Fruit fly (Drosophila melanogaster) whole organism, embryonic: Measurements from ENCODE around the gene CG3862.

Source experiments
- Abd-B ChIP-seq: fragments of 200-800 bp; sonication (Bioruptor generic); optimal IDR thresholded peaks from 2 replicates; lab custom pipeline; 2018; ENCODE audit warnings: missing biosample characterization, mild to moderate bottlenecking, missing genetic modification characterization, moderate library complexity
- Antp ChIP-seq: fragments of 200-800 bp; sonication (Bioruptor generic); optimal IDR thresholded peaks from 3 replicates; lab custom pipeline; 2016; ENCODE audit warnings: missing biosample characterization, missing genetic modification characterization
- CG12104 ChIP-seq: fragments of 200-800 bp; sonication (Bioruptor generic); optimal IDR thresholded peaks from 3 replicates; lab custom pipeline; 2016; ENCODE audit warnings: missing biosample characterization, missing genetic modification characterization
- CG13894 ChIP-seq: fragments of 200-800 bp; sonication (Bioruptor generic); optimal IDR thresholded peaks from 3 replicates; lab custom pipeline; 2018; ENCODE audit warnings: missing biosample characterization, mild to moderate bottlenecking, missing genetic modification characterization, moderate library complexity
- CG14965 ChIP-seq: fragments of 200-800 bp; sonication (Bioruptor generic); optimal IDR thresholded peaks from 2 replicates; lab custom pipeline; 2016; ENCODE audit warnings: missing biosample characterization, missing genetic modification characterization, borderline replicate concordance
- CG2875 ChIP-seq: fragments of 200-800 bp; sonication (Bioruptor generic); optimal IDR thresholded peaks from 2 replicates; lab custom pipeline; 2017; ENCODE audit warnings: missing biosample characterization, mild to moderate bottlenecking, missing genetic modification characterization, missing genetic modification reagents
- CG33557 ChIP-seq: fragments of 200-800 bp; sonication (Bioruptor generic); optimal IDR thresholded peaks from 2 replicates; lab custom pipeline; 2019; ENCODE audit warnings: missing biosample characterization, mild to moderate bottlenecking, missing genetic modification characterization, moderate library complexity
- CG34224 ChIP-seq: fragments of 200-800 bp; sonication (Bioruptor generic); IDR thresholded peaks from 3 replicates; pipeline ENCODE4 v1.3.6; 2022; ENCODE audit warnings: missing biosample characterization, missing genetic modification characterization; ENCODE audit not compliant: partially characterized antibody
- CG3838 ChIP-seq: fragments of 200-800 bp; sonication (Bioruptor generic); optimal IDR thresholded peaks from 3 replicates; lab custom pipeline; 2016; ENCODE audit warnings: missing biosample characterization, missing genetic modification characterization
- CG4328 ChIP-seq: fragments of 200-800 bp; sonication (Bioruptor generic); optimal IDR thresholded peaks from 3 replicates; lab custom pipeline; 2017; ENCODE audit warnings: missing biosample characterization, missing genetic modification reagents, missing genetic modification characterization
- CG4730 ChIP-seq: fragments of 200-800 bp; sonication (Bioruptor generic); IDR thresholded peaks from 2 replicates; pipeline ENCODE4 v1.3.6; 2022; ENCODE audit warnings: missing biosample characterization, missing genetic modification characterization
- CG6791 ChIP-seq: fragments of 200-800 bp; sonication (Bioruptor generic); IDR thresholded peaks from 3 replicates; pipeline ENCODE4 v1.3.6; 2022; ENCODE audit warnings: missing biosample characterization, missing genetic modification characterization; ENCODE audit not compliant: partially characterized antibody
- CG7556 ChIP-seq: fragments of 200-800 bp; sonication (Bioruptor generic); optimal IDR thresholded peaks from 2 replicates; lab custom pipeline; 2017; ENCODE audit warnings: missing biosample characterization, mild to moderate bottlenecking, missing genetic modification characterization
- CG7745 ChIP-seq: fragments of 200-800 bp; sonication (Bioruptor generic); optimal IDR thresholded peaks from 2 replicates; lab custom pipeline; 2018; ENCODE audit warnings: missing biosample characterization, mild to moderate bottlenecking, missing genetic modification characterization, moderate library complexity
- CG7839 ChIP-seq: fragments of 200-800 bp; sonication (Bioruptor generic); optimal IDR thresholded peaks from 3 replicates; lab custom pipeline; 2018; ENCODE audit warnings: missing biosample characterization, mild to moderate bottlenecking, missing genetic modification characterization, moderate library complexity
- CG9817 ChIP-seq: fragments of 200-800 bp; sonication (Bioruptor generic); optimal IDR thresholded peaks from 2 replicates; lab custom pipeline; 2018; ENCODE audit warnings: missing biosample characterization, mild to moderate bottlenecking, missing genetic modification characterization, moderate library complexity
- CoRest ChIP-seq: fragments of 200-800 bp; sonication (Bioruptor generic); optimal IDR thresholded peaks from 3 replicates; lab custom pipeline; 2018; ENCODE audit warnings: missing biosample characterization, mild to moderate bottlenecking, missing genetic modification characterization, moderate library complexity
- Dip2 ChIP-seq: fragments of 200-800 bp; sonication (Bioruptor generic); IDR thresholded peaks from 2 replicates; pipeline ENCODE4 v1.3.6; 2022; ENCODE audit warnings: missing biosample characterization, missing genetic modification characterization
- Dip3 ChIP-seq: fragments of 200-800 bp; sonication (Bioruptor generic); optimal IDR thresholded peaks from 3 replicates; lab custom pipeline; 2016; ENCODE audit warnings: missing biosample characterization, missing genetic modification characterization
- Dll ChIP-seq: fragments of 200-800 bp; sonication (Bioruptor generic); IDR thresholded peaks from 4 replicates; pipeline ENCODE4 v1.3.6; 2022; ENCODE audit warnings: missing biosample characterization, missing genetic modification characterization; ENCODE audit not compliant: partially characterized antibody
- Doc2 ChIP-seq: fragments of 200-800 bp; sonication (Bioruptor generic); IDR thresholded peaks from 2 replicates; pipeline ENCODE4 v1.3.6; 2022; ENCODE audit warnings: missing biosample characterization, missing genetic modification characterization
- H15 ChIP-seq: fragments of 200-800 bp; sonication (Bioruptor generic); IDR thresholded peaks from 3 replicates; pipeline ENCODE4 v1.3.6; 2022; ENCODE audit warnings: missing biosample characterization, missing genetic modification characterization
- Hr78 ChIP-seq, 2 experiments: fragments of 200-800 bp in 1 of 2; fragments of >200 bp in 1 of 2; sonication (Bioruptor generic) in 1 of 2; optimal IDR thresholded peaks; 2 replicates each; lab custom pipeline; 2017 to 2019; ENCODE audit warnings: missing biosample characterization in 2 of 2, missing genetic modification characterization in 2 of 2, mild to moderate bottlenecking in 1 of 2, moderate library complexity in 1 of 2
- Kr ChIP-seq: fragments of 200-800 bp; sonication (Bioruptor generic); optimal IDR thresholded peaks from 2 replicates; lab custom pipeline; 2017; ENCODE audit warnings: missing biosample characterization, mild to moderate bottlenecking, missing genetic modification characterization
- Mad ChIP-seq: fragments of 200-800 bp; sonication (Bioruptor generic); optimal IDR thresholded peaks from 2 replicates; lab custom pipeline; 2016; ENCODE audit warnings: missing biosample characterization, missing genetic modification characterization
- NC2β ChIP-seq: fragments of 200-800 bp; sonication (Bioruptor generic); optimal IDR thresholded peaks from 2 replicates; lab custom pipeline; 2016; ENCODE audit warnings: missing biosample characterization, missing genetic modification characterization
- Scr ChIP-seq: fragments of 200-800 bp; sonication (Bioruptor generic); IDR thresholded peaks from 2 replicates; pipeline ENCODE4 v1.3.6; 2022; ENCODE audit warnings: missing biosample characterization, missing genetic modification characterization; ENCODE audit not compliant: partially characterized antibody
- Side ChIP-seq: fragments of 200-800 bp; sonication (Bioruptor generic); optimal IDR thresholded peaks from 2 replicates; lab custom pipeline; 2016; ENCODE audit warnings: missing biosample characterization, missing genetic modification characterization
- Sox100B ChIP-seq: fragments of 200-800 bp; sonication (Bioruptor generic); optimal IDR thresholded peaks from 3 replicates; lab custom pipeline; 2018; ENCODE audit warnings: missing biosample characterization, mild to moderate bottlenecking, missing genetic modification characterization
- Vsx1 ChIP-seq: fragments of 200-800 bp; sonication (Bioruptor generic); optimal IDR thresholded peaks from 2 replicates; lab custom pipeline; 2017; ENCODE audit warnings: missing biosample characterization, mild to moderate bottlenecking, missing genetic modification characterization, missing genetic modification reagents
- ap ChIP-seq: fragments of 200-800 bp; sonication (Bioruptor generic); IDR thresholded peaks from 2 replicates; pipeline ENCODE4 v1.3.6; 2022; ENCODE audit warnings: missing biosample characterization, missing genetic modification characterization
- az2 ChIP-seq: fragments of 200-800 bp; sonication (Bioruptor generic); optimal IDR thresholded peaks from 3 replicates; lab custom pipeline; 2016; ENCODE audit warnings: missing biosample characterization, missing genetic modification characterization
- cad ChIP-seq: fragments of >200 bp; optimal IDR thresholded peaks from 2 replicates; lab custom pipeline; 2017; ENCODE audit warnings: missing biosample characterization, missing genetic modification characterization
- emc ChIP-seq: fragments of 200-800 bp; sonication (Bioruptor generic); optimal IDR thresholded peaks from 2 replicates; lab custom pipeline; 2016; ENCODE audit warnings: missing biosample characterization, missing genetic modification characterization
- gem ChIP-seq: fragments of 200-800 bp; sonication (Bioruptor generic); optimal IDR thresholded peaks from 2 replicates; lab custom pipeline; 2019; ENCODE audit warnings: missing biosample characterization, mild to moderate bottlenecking, missing genetic modification characterization, moderate library complexity
- grau ChIP-seq: fragments of 200-800 bp; optimal IDR thresholded peaks from 3 replicates; lab custom pipeline; 2019; ENCODE audit warnings: missing biosample characterization, mild to moderate bottlenecking, missing genetic modification characterization, moderate library complexity
- gsb-n ChIP-seq: fragments of 200-800 bp; sonication (Bioruptor generic); optimal IDR thresholded peaks from 3 replicates; lab custom pipeline; 2018; ENCODE audit warnings: missing biosample characterization, mild to moderate bottlenecking, missing genetic modification characterization
- lilli ChIP-seq: fragments of 200-800 bp; sonication (Bioruptor generic); optimal IDR thresholded peaks from 3 replicates; lab custom pipeline; 2016; ENCODE audit warnings: missing biosample characterization, missing genetic modification characterization
- lola ChIP-seq, 3 experiments: fragments of >200 bp in 2 of 3; fragments of 200-800 bp in 1 of 3; sonication (Bioruptor generic) in 1 of 3; optimal IDR thresholded peaks; 2 replicates each; lab custom pipeline; 2017 to 2019; ENCODE audit warnings: missing biosample characterization in 3 of 3, missing genetic modification characterization in 3 of 3, mild to moderate bottlenecking in 1 of 3, moderate library complexity in 1 of 3
- lov ChIP-seq, 2 experiments: fragments of 200-800 bp in 1 of 2; fragments of >200 bp in 1 of 2; sonication (Bioruptor generic) in 1 of 2; IDR thresholded peaks in 1 of 2; optimal IDR thresholded peaks in 1 of 2; 2 replicates in 1 of 2; 3 replicates in 1 of 2; pipeline versions ENCODE4 v1.3.6 to Lab custom; 2017 to 2022; ENCODE audit warnings: missing biosample characterization in 1 of 2, missing genetic modification characterization in 1 of 2
- nerfin-2 ChIP-seq: fragments of 200-800 bp; sonication (Bioruptor generic); IDR thresholded peaks from 2 replicates; pipeline ENCODE4 v1.3.6; 2022; ENCODE audit warnings: missing biosample characterization, missing genetic modification characterization; ENCODE audit not compliant: partially characterized antibody
- nom ChIP-seq: fragments of 200-800 bp; sonication (Bioruptor generic); optimal IDR thresholded peaks from 2 replicates; lab custom pipeline; 2017; ENCODE audit warnings: missing biosample characterization, missing genetic modification characterization, mild to moderate bottlenecking, moderate library complexity, missing genetic modification reagents
- pfk ChIP-seq: fragments of 200-800 bp; sonication (Bioruptor generic); optimal IDR thresholded peaks from 2 replicates; lab custom pipeline; 2018; ENCODE audit warnings: missing biosample characterization, mild to moderate bottlenecking, missing genetic modification characterization, moderate library complexity
- pnt ChIP-seq: fragments of 200-800 bp; sonication (Bioruptor generic); optimal IDR thresholded peaks from 3 replicates; lab custom pipeline; 2016; ENCODE audit warnings: missing biosample characterization, missing genetic modification characterization
- slbo ChIP-seq: fragments of 200-800 bp; sonication (Bioruptor generic); IDR thresholded peaks from 2 replicates; pipeline ENCODE4 v1.3.6; 2022; ENCODE audit warnings: missing biosample characterization, missing genetic modification characterization
- stc ChIP-seq: fragments of 200-800 bp; sonication (Bioruptor generic); IDR thresholded peaks from 2 replicates; pipeline ENCODE4 v1.3.6; 2022; ENCODE audit warnings: missing biosample characterization, missing genetic modification characterization
- tin ChIP-seq: fragments of 200-800 bp; sonication (Bioruptor generic); optimal IDR thresholded peaks from 3 replicates; lab custom pipeline; 2016; ENCODE audit warnings: missing biosample characterization, missing genetic modification characterization
- vfl ChIP-seq: fragments of 200-800 bp; sonication (Bioruptor generic); optimal IDR thresholded peaks from 2 replicates; lab custom pipeline; 2016; ENCODE audit warnings: missing biosample characterization, missing genetic modification characterization
- zen2 ChIP-seq: fragments of 200-800 bp; sonication (Bioruptor generic); IDR thresholded peaks from 3 replicates; pipeline ENCODE4 v1.3.6; 2022; ENCODE audit warnings: missing biosample characterization, missing genetic modification characterization; ENCODE audit not compliant: partially characterized antibody

CG3862 gene

DNA sequence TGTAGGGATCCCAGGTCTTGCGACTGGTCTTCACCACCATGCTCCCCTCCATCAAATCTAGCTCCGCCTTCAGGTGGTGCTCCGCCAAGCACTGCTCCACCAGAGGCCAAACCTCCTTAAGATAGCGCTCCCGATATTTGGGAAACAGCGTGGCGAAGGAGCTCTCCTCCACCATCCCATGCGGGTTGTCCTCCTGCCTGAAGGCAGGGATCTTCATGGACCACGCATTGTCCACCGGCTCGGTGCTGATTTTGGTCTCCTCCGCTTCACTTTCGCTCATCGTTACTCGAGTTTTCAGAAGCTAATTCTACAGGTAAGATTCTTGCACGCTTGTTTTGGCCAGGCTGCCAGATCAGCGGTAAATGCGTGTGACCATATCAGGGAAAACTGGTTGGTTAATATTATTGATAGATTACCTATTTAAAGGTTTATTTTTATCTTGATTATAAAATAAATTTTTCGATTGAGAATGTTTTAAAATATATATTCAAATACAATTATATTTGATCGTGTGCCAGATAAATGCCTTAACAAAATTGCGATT, 43.9 kb upstream of the CG3862 start, which contains the start of gene dbe (continued):
- no peak for TF ChIP-seq ap (GFP tag; lab: Robert Waterston, UW)
- TF ChIP-seq tin (GFP tag; lab: Kevin White, UChicago): no peak
- 0 out of 4 replicates have a peak, but pooled peaks have one; percentile 27 for TF ChIP-seq Dll (GFP tag; lab: Robert Waterston, UW)
- no peak for TF ChIP-seq stc
- TF ChIP-seq lov (optimal IDR thresholded peaks at IDR 0.05; lab: Kevin White, UChicago): no peak
- TF ChIP-seq lov (GFP tag; IDR thresholded peaks at IDR 0.05; lab: Robert Waterston, UW): no peak
- no peak for TF ChIP-seq Dip2 (GFP tag; lab: Robert Waterston, UW)
- no peak for TF ChIP-seq Abd-B (GFP tag; lab: Kevin White, UChicago)
- no peak for TF ChIP-seq H15 (GFP tag; lab: Robert Waterston, UW)
- TF ChIP-seq Doc2 (GFP tag; lab: Robert Waterston, UW): no peak
- no peak for TF ChIP-seq Scr (GFP tag; lab: Robert Waterston, UW)
- no peak for TF ChIP-seq vfl (GFP tag; lab: Kevin White, UChicago)
- TF ChIP-seq Side (GFP tag; lab: Kevin White, UChicago): no peak
- TF ChIP-seq CG2875 (GFP tag; lab: Kevin White, UChicago): no peak
- TF ChIP-seq gsb-n (tag; lab: Kevin White, UChicago): no peak
- TF ChIP-seq CG4730 (GFP tag; lab: Robert Waterston, UW): no peak
- peak; percentile 44 for TF ChIP-seq gem
- peak; percentile 37 for TF ChIP-seq grau (tag; lab: Kevin White, UChicago)
- TF ChIP-seq Kr (GFP tag; lab: Kevin White, UChicago): no peak
- no peak for TF ChIP-seq NC2β
- no peak for TF ChIP-seq Dip3 (GFP tag; lab: Kevin White, UChicago)
- TF ChIP-seq CG7556 (GFP tag; lab: Kevin White, UChicago): no peak
- TF ChIP-seq CG12104: no peak
- TF ChIP-seq nom (GFP tag; lab: Kevin White, UChicago): no peak
- TF ChIP-seq CG33557: no peak
- TF ChIP-seq Hr78 (GFP tag; optimal IDR thresholded peaks at IDR 0.05; lab: Kevin White, UChicago): no peak
- no peak for TF ChIP-seq emc (GFP tag; lab: Kevin White, UChicago)
- TF ChIP-seq CG6791 (GFP tag; lab: Robert Waterston, UW): peak; percentile 53; the same call in 1 of the 3 replicates
- no peak for TF ChIP-seq pfk
- TF ChIP-seq pnt (GFP tag; lab: Kevin White, UChicago): no peak
- no peak for TF ChIP-seq zen2 (GFP tag; lab: Robert Waterston, UW)
- no peak for TF ChIP-seq Antp
- TF ChIP-seq CG34224 (GFP tag; lab: Robert Waterston, UW): no peak
- TF ChIP-seq cad (GFP tag; lab: Kevin White, UChicago): no peak
- TF ChIP-seq nerfin-2: no peak
- TF ChIP-seq CoRest (tag; lab: Kevin White, UChicago): peak; percentile 0
- TF ChIP-seq Vsx1 (GFP tag; lab: Kevin White, UChicago): peak; percentile 30
- TF ChIP-seq Sox100B (GFP tag; lab: Kevin White, UChicago): no peak
- TF ChIP-seq CG3838 (GFP tag; lab: Kevin White, UChicago): no peak
- peak; percentile 26 for TF ChIP-seq CG9817 (tag; lab: Kevin White, UChicago)
- TF ChIP-seq CG4328 (GFP tag; lab: Kevin White, UChicago): no peak
- TF ChIP-seq Mad (GFP tag; lab: Kevin White, UChicago): peak; percentile 3
- TF ChIP-seq CG7745: no peak
- peak in 1 of 3 experiments; percentile 3 for TF ChIP-seq lola (GFP tag; optimal IDR thresholded peaks at IDR 0.05; lab: Kevin White, UChicago)
- TF ChIP-seq CG14965 (GFP tag; lab: Kevin White, UChicago): no peak
- TF ChIP-seq slbo (GFP tag; lab: Robert Waterston, UW): peak; percentile 66
- peak; percentile 17 for TF ChIP-seq CG7839 (tag; lab: Kevin White, UChicago)
- peak; percentile 9 for TF ChIP-seq lilli (GFP tag; lab: Kevin White, UChicago)
- peak; percentile 20 for TF ChIP-seq CG13894 (tag; lab: Kevin White, UChicago)
- TF ChIP-seq az2 (GFP tag; lab: Kevin White, UChicago): no peak
